Fruit fly (Drosophila melanogaster): ENCODE measurements around the gene na.

DNA sequence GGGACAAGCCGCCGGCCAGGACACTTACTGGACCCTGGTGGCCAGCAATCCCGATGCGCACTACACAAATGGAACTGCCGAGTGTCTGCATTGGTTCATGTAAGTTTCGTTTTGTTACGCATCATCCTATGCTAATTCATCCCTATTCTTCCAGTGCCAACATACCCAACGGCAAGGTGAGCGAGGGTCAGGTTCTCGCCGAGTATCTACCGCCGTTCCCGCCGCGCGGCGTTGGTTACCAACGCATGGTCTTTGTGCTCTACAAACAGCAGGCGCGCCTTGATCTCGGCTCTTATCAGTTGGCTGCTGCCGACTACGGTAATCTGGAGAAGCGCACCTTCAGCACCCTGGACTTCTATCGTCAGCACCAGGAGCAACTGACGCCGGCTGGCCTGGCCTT is 39.1 kb upstream of the na start:
- TF ChIP-seq usp (GFP tag; optimal IDR thresholded peaks at IDR 0.05) (no peak), psq (optimal IDR thresholded peaks at IDR 0.05) (no peak), pan (optimal IDR thresholded peaks at IDR 0.05) (no peak), CG8478 (optimal IDR thresholded peaks at IDR 0.05) (no peak)
